Worm (Caenorhabditis elegans) whole organism, mixed stage, embryonic: ENCODE results near the gene htrl-1.
A peak's percentile ranks its signal among the peaks of the same experiment; 100 is the strongest.

Source experiments
- M03D4.4 ChIP-seq: sonication (generic microtip); optimal IDR thresholded peaks from 2 replicates; lab custom pipeline; 2017; ENCODE audit warnings: mild to moderate bottlenecking, missing genetic modification characterization, missing compliant biosample characterization
- bed-3 ChIP-seq: fragments of 200-800 bp; sonication (Bioruptor generic); optimal IDR thresholded peaks from 3 replicates; lab custom pipeline; 2018; ENCODE audit warnings: mild to moderate bottlenecking, missing genetic modification characterization, moderate library complexity, missing compliant biosample characterization
- blmp-1 ChIP-seq: fragments of 150-350 bp; optimal IDR thresholded peaks from 2 replicates; lab custom pipeline; 2014; ENCODE audit warnings: missing biosample characterization, missing genetic modification characterization
- ceh-43 ChIP-seq: fragments of 200-800 bp; sonication (Bioruptor generic); optimal IDR thresholded peaks from 2 replicates; lab custom pipeline; 2018; ENCODE audit warnings: mild to moderate bottlenecking, missing genetic modification characterization, moderate library complexity, missing compliant biosample characterization
- ceh-83 ChIP-seq: fragments of 200-800 bp; sonication (Bioruptor generic); optimal IDR thresholded peaks from 2 replicates; lab custom pipeline; 2018; ENCODE audit warnings: mild to moderate bottlenecking, missing genetic modification characterization, missing compliant biosample characterization
- drap-1 ChIP-seq: fragments of 200-800 bp; sonication (Bioruptor generic); optimal IDR thresholded peaks from 3 replicates; lab custom pipeline; 2018; ENCODE audit warnings: mild to moderate bottlenecking, missing genetic modification characterization, missing compliant biosample characterization
- elt-1 ChIP-seq: sonication (generic microtip); optimal IDR thresholded peaks from 2 replicates; lab custom pipeline; 2017; ENCODE audit warnings: missing genetic modification characterization, mild to moderate bottlenecking, missing compliant biosample characterization, antibody characterized with exemption, moderate library complexity, borderline replicate concordance; ENCODE audit not compliant: insufficient read depth
- elt-3 ChIP-seq: fragments of 150-350 bp; optimal IDR thresholded peaks from 2 replicates; lab custom pipeline; 2014; ENCODE audit warnings: missing biosample characterization, missing genetic modification characterization
- flh-1 ChIP-seq: fragments of 200-800 bp; sonication (Bioruptor generic); optimal IDR thresholded peaks from 2 replicates; lab custom pipeline; 2018; ENCODE audit warnings: mild to moderate bottlenecking, missing genetic modification characterization, moderate library complexity, missing compliant biosample characterization
- ham-2 ChIP-seq: fragments of 200-800 bp; sonication (Bioruptor generic); optimal IDR thresholded peaks from 2 replicates; lab custom pipeline; 2018; ENCODE audit warnings: mild to moderate bottlenecking, missing genetic modification characterization, missing compliant biosample characterization
- hlh-1 ChIP-seq: fragments of 150-350 bp; optimal IDR thresholded peaks from 2 replicates; lab custom pipeline; 2014; ENCODE audit warnings: missing biosample characterization, missing genetic modification reagents, missing genetic modification characterization
- lin-13 ChIP-seq: fragments of 150-350 bp; optimal IDR thresholded peaks from 2 replicates; lab custom pipeline; 2014; ENCODE audit warnings: missing biosample characterization, missing genetic modification characterization
- lsy-2 ChIP-seq: fragments of 150-350 bp; optimal IDR thresholded peaks from 2 replicates; lab custom pipeline; 2014; ENCODE audit warnings: missing biosample characterization, missing genetic modification characterization
- mep-1 ChIP-seq: fragments of 150-350 bp; optimal IDR thresholded peaks from 2 replicates; lab custom pipeline; 2017; ENCODE audit warnings: missing biosample characterization, missing genetic modification reagents, missing genetic modification characterization, inconsistent platforms
- nhr-12 ChIP-seq: fragments of 150-350 bp; optimal IDR thresholded peaks from 2 replicates; lab custom pipeline; 2014; ENCODE audit warnings: missing biosample characterization, missing genetic modification characterization
- nhr-2 ChIP-seq: fragments of 150-350 bp; optimal IDR thresholded peaks from 2 replicates; lab custom pipeline; 2014; ENCODE audit warnings: missing biosample characterization, missing genetic modification characterization
- nhr-237 ChIP-seq: fragments of 150-350 bp; optimal IDR thresholded peaks from 2 replicates; lab custom pipeline; 2014; ENCODE audit warnings: missing biosample characterization, missing genetic modification characterization
- nhr-28 ChIP-seq: fragments of 150-350 bp; optimal IDR thresholded peaks from 2 replicates; lab custom pipeline; 2014; ENCODE audit warnings: missing biosample characterization, missing genetic modification characterization
- nhr-76 ChIP-seq: sonication (generic microtip); optimal IDR thresholded peaks from 2 replicates; lab custom pipeline; 2017; ENCODE audit warnings: missing biosample characterization, missing genetic modification characterization
- pha-4 ChIP-seq: fragments of 150-350 bp; optimal IDR thresholded peaks from 2 replicates; lab custom pipeline; 2018; ENCODE audit warnings: missing biosample characterization, missing genetic modification reagents, missing genetic modification characterization
- sem-2 ChIP-seq: fragments of 200-800 bp; sonication (Bioruptor generic); optimal IDR thresholded peaks from 2 replicates; lab custom pipeline; 2018; ENCODE audit warnings: mild to moderate bottlenecking, missing genetic modification characterization, missing compliant biosample characterization
- sptf-1 ChIP-seq: sonication (generic microtip); optimal IDR thresholded peaks from 2 replicates; lab custom pipeline; 2017; ENCODE audit warnings: mild to moderate bottlenecking, missing genetic modification characterization, moderate library complexity, missing compliant biosample characterization
- tbx-8 ChIP-seq: fragments of 200-800 bp; sonication (Bioruptor generic); optimal IDR thresholded peaks from 2 replicates; lab custom pipeline; 2018; ENCODE audit warnings: mild to moderate bottlenecking, missing genetic modification characterization, moderate library complexity, missing compliant biosample characterization
- unc-120 ChIP-seq: sonication (generic microtip); optimal IDR thresholded peaks from 2 replicates; lab custom pipeline; 2017; ENCODE audit warnings: missing genetic modification characterization, missing compliant biosample characterization; ENCODE audit not compliant: poor library complexity, severe bottlenecking
- unc-39 ChIP-seq: fragments of 150-350 bp; optimal IDR thresholded peaks from 2 replicates; lab custom pipeline; 2014; ENCODE audit warnings: missing biosample characterization, missing genetic modification characterization
- unc-62 ChIP-seq: fragments of 150-350 bp; optimal IDR thresholded peaks from 2 replicates; lab custom pipeline; 2014; ENCODE audit warnings: missing biosample characterization, missing genetic modification reagents, missing genetic modification characterization
- zip-8 ChIP-seq: fragments of 150-350 bp; optimal IDR thresholded peaks from 2 replicates; lab custom pipeline; 2014; ENCODE audit warnings: missing biosample characterization, missing genetic modification characterization
- ztf-11 ChIP-seq: fragments of 150-350 bp; optimal IDR thresholded peaks from 2 replicates; lab custom pipeline; 2014; ENCODE audit warnings: missing biosample characterization, missing genetic modification characterization

htrl-1 gene

ce11 chrV:11532535-11532853 lies 36.3 kb upstream of the htrl-1 start:
- TF ChIP-seq elt-1 (tag; lab: Kevin White, UChicago) (no peak), nhr-237 (no peak), elt-3 (tag; lab: Kevin White, UChicago) (no peak), nhr-76 (tag; lab: Kevin White, UChicago) (no peak), zip-8 (tag; lab: Kevin White, UChicago) (no peak), lin-13 (tag; lab: Kevin White, UChicago) (no peak), hlh-1 (no peak), nhr-28 (tag; lab: Kevin White, UChicago) (no peak), M03D4.4 (tag; lab: Kevin White, UChicago) (no peak), ceh-83 (no peak)

ce11 chrV:11531831-11532534 lies 35.8 kb upstream of the htrl-1 start:
- TF ChIP-seq nhr-237 (peak; percentile 16), nhr-76 (tag; lab: Kevin White, UChicago) (no peak), sptf-1 (peak; percentile 20), lin-13 (tag; lab: Kevin White, UChicago) (no peak), unc-120 (tag; lab: Kevin White, UChicago) (peak; percentile 79), sem-2 (GFP tag; lab: Kevin White, UChicago) (no peak), drap-1 (no peak), blmp-1 (tag; lab: Kevin White, UChicago) (no peak), hlh-1 (peak; percentile 96), ceh-83 (peak; percentile 10), unc-62 (peak; percentile 58), elt-1 (tag; lab: Kevin White, UChicago) (no peak)

DNA sequence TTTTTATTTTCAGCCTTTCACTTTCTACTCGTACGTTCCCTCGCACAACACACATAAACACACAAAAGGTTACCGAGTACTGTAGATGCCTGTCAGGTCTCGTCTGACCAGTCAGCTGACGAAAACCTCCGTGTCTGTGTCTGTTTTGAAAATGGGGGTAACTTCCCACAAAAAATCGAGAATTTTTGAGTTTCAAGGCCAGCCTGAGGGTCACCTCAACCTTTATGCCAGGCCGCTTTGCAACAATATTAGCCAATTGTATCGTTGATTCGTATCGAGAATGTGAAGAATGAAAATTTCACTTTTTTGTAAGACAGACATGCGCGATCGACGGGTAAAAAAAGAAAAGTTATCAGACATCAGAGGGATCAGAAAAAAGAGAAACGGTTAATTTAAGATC lies 34.9 kb upstream of the htrl-1 start:
- TF ChIP-seq lin-13 (tag; lab: Kevin White, UChicago) (no peak), hlh-1 (no peak), ham-2 (GFP tag; lab: Kevin White, UChicago) (no peak)

ce11 chrV:11529541-11529940 lies 33.4 kb upstream of the htrl-1 start:
- TF ChIP-seq nhr-76 (tag; lab: Kevin White, UChicago) (no peak), nhr-237 (peak; percentile 27)

DNA sequence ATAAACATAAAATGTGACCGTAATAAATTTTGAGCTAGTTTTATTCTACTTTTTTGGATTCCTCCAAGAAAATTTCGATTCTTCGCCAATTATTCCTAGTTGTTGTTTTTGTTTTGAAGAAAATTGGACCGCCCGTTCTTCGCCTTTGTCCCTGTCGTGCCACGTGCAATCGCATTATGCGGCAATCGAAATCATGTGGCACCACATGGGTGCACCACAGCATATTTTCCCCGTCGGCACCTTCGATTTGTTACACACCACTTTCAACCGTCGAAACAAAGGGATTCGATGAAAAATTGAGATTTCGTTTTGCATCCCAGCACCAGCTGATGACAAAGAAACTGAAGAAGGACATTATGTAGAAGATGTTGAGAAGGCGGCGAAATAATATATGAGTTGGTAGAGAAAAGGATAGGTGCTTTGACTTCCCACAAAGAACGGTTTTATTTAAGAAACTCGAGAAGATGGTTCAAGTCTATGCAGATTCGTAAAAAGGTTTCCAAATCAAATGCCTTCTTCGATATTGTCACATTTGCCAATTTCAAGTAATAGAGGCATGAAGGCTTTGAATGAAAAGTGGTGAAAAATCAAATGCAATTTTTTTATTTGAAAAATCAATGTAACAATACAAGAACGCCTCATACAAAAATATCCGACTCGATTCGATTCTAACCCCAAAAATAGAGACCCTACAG lies 32.6 kb upstream of the htrl-1 start:
- peak; percentile 19 for TF ChIP-seq unc-120 (tag; lab: Kevin White, UChicago)
- peak; percentile 11 for TF ChIP-seq hlh-1
- TF ChIP-seq ztf-11, result no peak

ce11 chrV:11527531-11527930 lies 31.3 kb upstream of the htrl-1 start, which contains the start of gene ccch-1:
Gene ccch-1, plus strand, starts transcription at chrV:11527831.
- TF ChIP-seq mep-1 (tag; lab: Kevin White, UChicago) (no peak), sem-2 (GFP tag; lab: Kevin White, UChicago) (no peak), elt-3 (tag; lab: Kevin White, UChicago) (no peak), M03D4.4 (tag; lab: Kevin White, UChicago) (no peak), tbx-8 (GFP tag; lab: Kevin White, UChicago) (no peak), ceh-83 (no peak), lin-13 (tag; lab: Kevin White, UChicago) (no peak), zip-8 (tag; lab: Kevin White, UChicago) (no peak), unc-62 (no peak), elt-1 (tag; lab: Kevin White, UChicago) (no peak), pha-4 (tag; lab: Kevin White, UChicago) (no peak)

ce11 chrV:11526927-11527491 lies 30.8 kb upstream of the htrl-1 start:
- TF ChIP-seq flh-1 (GFP tag; lab: Kevin White, UChicago), result no peak
- TF ChIP-seq ham-2 (GFP tag; lab: Kevin White, UChicago), result no peak
- no peak for TF ChIP-seq lsy-2
- TF ChIP-seq unc-120 (tag; lab: Kevin White, UChicago), result no peak
- TF ChIP-seq sem-2 (GFP tag; lab: Kevin White, UChicago), result no peak
- TF ChIP-seq unc-39 (tag; lab: Kevin White, UChicago), result no peak
- TF ChIP-seq bed-3 (GFP tag; lab: Kevin White, UChicago), result no peak
- TF ChIP-seq nhr-28 (tag; lab: Kevin White, UChicago), result no peak
- no peak for TF ChIP-seq elt-1 (tag; lab: Kevin White, UChicago)
- no peak for TF ChIP-seq drap-1
- TF ChIP-seq nhr-12, result no peak
- TF ChIP-seq nhr-237, result no peak
- TF ChIP-seq lin-13 (tag; lab: Kevin White, UChicago), result no peak
- no peak for TF ChIP-seq nhr-2 (tag; lab: Kevin White, UChicago)
- no peak for TF ChIP-seq nhr-76 (tag; lab: Kevin White, UChicago)
- no peak for TF ChIP-seq sptf-1
- TF ChIP-seq ceh-43 (GFP tag; lab: Kevin White, UChicago), result no peak
